Worm (Caenorhabditis elegans) whole organism, young adult: ENCODE results near the gene F20D6.11.

Experiments used
- pbrm-1 ChIP-seq: fragments of 200-800 bp; sonication (Bioruptor generic); IDR thresholded peaks from 2 replicates; pipeline ENCODE4 v1.3.6; 2022; ENCODE audit warnings: missing genetic modification reagents, missing genetic modification characterization, missing compliant biosample characterization
- sea-2 ChIP-seq: fragments of 200-800 bp; sonication (Bioruptor generic); IDR thresholded peaks from 2 replicates; pipeline ENCODE4 v1.3.6; 2022; ENCODE audit warnings: missing genetic modification characterization, missing compliant biosample characterization
- somi-1 ChIP-seq: fragments of 200-800 bp; sonication (Bioruptor generic); optimal IDR thresholded peaks from 2 replicates; lab custom pipeline; 2018; ENCODE audit warnings: mild to moderate bottlenecking, missing genetic modification characterization, missing compliant biosample characterization
- zfh-2 ChIP-seq: fragments of 200-800 bp; sonication (Bioruptor generic); conservative IDR thresholded peaks from 2 replicates; pipeline ENCODE4 v1.3.6; 2022; ENCODE audit warnings: missing genetic modification reagents, missing genetic modification characterization, missing compliant biosample characterization

- TF ChIP-seq pbrm-1 (GFP tag; lab: Robert Waterston, UW) (no peak), sea-2 (GFP tag; lab: Robert Waterston, UW) (no peak), somi-1 (GFP tag; lab: Kevin White, UChicago) (no peak), zfh-2 (GFP tag; lab: Robert Waterston, UW) (no peak)
Measured at ce11 chrV:8219550-8219949, 20.7 kb upstream of the F20D6.11 start.
